Fruit fly (Drosophila melanogaster): ENCODE measurements around the gene CG10973.

CG10973 gene

DNA sequence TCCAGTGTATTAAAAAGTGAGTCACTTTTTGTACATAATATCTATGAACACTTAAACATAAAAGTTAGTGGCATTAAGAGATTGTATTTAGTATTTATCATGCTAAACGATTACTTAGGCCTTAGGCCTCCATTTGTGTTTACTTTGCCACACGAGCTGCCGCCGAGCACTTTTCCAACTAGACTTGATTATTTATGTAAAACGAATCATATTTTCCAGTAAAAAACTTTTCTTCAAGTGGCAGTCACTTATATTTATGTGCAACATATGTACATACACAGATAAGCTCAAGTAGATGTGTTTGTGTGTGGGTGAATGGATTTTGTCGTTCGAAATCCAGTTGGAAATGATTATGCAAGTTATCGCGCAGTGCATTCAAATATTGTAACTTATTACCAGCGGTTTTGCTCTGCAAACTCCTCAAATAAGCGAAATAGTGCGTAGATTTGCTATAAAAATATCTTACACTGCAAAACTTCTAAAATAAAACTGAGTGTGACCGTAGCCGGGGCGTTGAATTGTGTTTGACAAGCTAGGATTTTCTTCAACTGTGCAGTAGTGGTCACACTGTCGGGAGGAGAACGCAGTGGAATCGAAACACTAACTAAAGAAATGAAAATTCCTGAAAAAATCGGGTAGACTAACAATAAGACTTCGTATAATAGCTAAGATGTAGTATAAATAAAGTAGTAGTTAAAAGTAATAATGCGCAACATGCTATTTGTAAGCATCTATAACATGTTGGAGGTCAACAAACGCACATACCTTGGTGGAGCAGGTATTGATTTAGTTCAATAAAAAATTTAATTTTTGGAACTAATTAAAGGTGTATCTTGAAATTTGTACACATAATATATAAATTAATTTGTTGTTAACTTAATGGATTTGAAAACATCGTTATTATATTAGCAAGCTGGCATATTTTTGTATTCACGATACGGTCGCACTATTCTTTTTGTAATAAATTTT lies 4.7 kb downstream of the CG10973 start, which contains the start of the genes Klc and CG10984 (continued):
- TF ChIP-seq Atf3 (GFP tag; optimal IDR thresholded peaks at IDR 0.05), result peak; percentile 39
- TF ChIP-seq org-1 (GFP tag; optimal IDR thresholded peaks at IDR 0.05), result peak; percentile 44
- no peak for TF ChIP-seq ham (GFP tag; IDR thresholded peaks at IDR 0.05)
- TF ChIP-seq lbe (GFP tag; optimal IDR thresholded peaks at IDR 0.05), result peak; percentile 30
- peak; percentile 47 for TF ChIP-seq CG18476 (GFP tag; optimal IDR thresholded peaks at IDR 0.05)
- 0 out of 2 replicates have a peak, but pooled peaks have one; percentile 59 for TF ChIP-seq Nf-YA (GFP tag; IDR thresholded peaks at IDR 0.05)
- TF ChIP-seq CG7928 (GFP tag; optimal IDR thresholded peaks at IDR 0.05), result peak; percentile 19
- peak; percentile 49 for TF ChIP-seq Sox100B (GFP tag; optimal IDR thresholded peaks at IDR 0.05)
- TF ChIP-seq tio (GFP tag; optimal IDR thresholded peaks at IDR 0.05), result peak; percentile 28
- TF ChIP-seq Ssrp (tag; optimal IDR thresholded peaks at IDR 0.05), result peak; percentile 34
- peak; percentile 55 for TF ChIP-seq CG33213 (GFP tag; optimal IDR thresholded peaks at IDR 0.05)
- TF ChIP-seq Nf-YC (tag; optimal IDR thresholded peaks at IDR 0.05), result peak; percentile 6
- peak; percentile 44 for TF ChIP-seq Dad (GFP tag; optimal IDR thresholded peaks at IDR 0.05)
- TF ChIP-seq eyg (GFP tag; optimal IDR thresholded peaks at IDR 0.05), result peak; percentile 58
- no peak for TF ChIP-seq ftz-f1 (GFP tag; optimal IDR thresholded peaks at IDR 0.05)
- no peak for TF ChIP-seq CG17912 (GFP tag; optimal IDR thresholded peaks at IDR 0.05)
- peak; percentile 22 for TF ChIP-seq grn (GFP tag; optimal IDR thresholded peaks at IDR 0.05)
- TF ChIP-seq Oli (tag; optimal IDR thresholded peaks at IDR 0.05), result no peak
- TF ChIP-seq CG1529 (GFP tag; optimal IDR thresholded peaks at IDR 0.05), result no peak
- TF ChIP-seq phol (tag; optimal IDR thresholded peaks at IDR 0.05), result peak; percentile 48
- peak; percentile 63 for TF ChIP-seq CG12659 (GFP tag; optimal IDR thresholded peaks at IDR 0.05)
- no peak for TF ChIP-seq Awh (GFP tag; IDR thresholded peaks at IDR 0.05)
- TF ChIP-seq eve (GFP tag; optimal IDR thresholded peaks at IDR 0.05), result peak in 1 of 2 experiments; percentile 87
- peak; percentile 95 for TF ChIP-seq Drgx (GFP tag; IDR thresholded peaks at IDR 0.05)
- no peak; the same call in 1 of the 2 replicates for TF ChIP-seq gsb (GFP tag; IDR thresholded peaks at IDR 0.05)
- no peak for TF ChIP-seq CG9817 (tag; optimal IDR thresholded peaks at IDR 0.05)
- TF ChIP-seq HLH54F (GFP tag; optimal IDR thresholded peaks at IDR 0.05), result peak; percentile 47
- peak; percentile 84 for TF ChIP-seq CG4617 (GFP tag; optimal IDR thresholded peaks at IDR 0.05; ENCODE audit: borderline replicate concordance)
- peak; percentile 65 for TF ChIP-seq shn (GFP tag; optimal IDR thresholded peaks at IDR 0.05)
- TF ChIP-seq zfh1 (GFP tag; IDR thresholded peaks at IDR 0.05), result peak; percentile 82
- no peak for TF ChIP-seq CrebB (tag; optimal IDR thresholded peaks at IDR 0.05)
- TF ChIP-seq YL-1 (GFP tag; optimal IDR thresholded peaks at IDR 0.05), result peak; percentile 61
- peak; percentile 72 for TF ChIP-seq CG4282 (GFP tag; optimal IDR thresholded peaks at IDR 0.05)
- peak; percentile 73 for TF ChIP-seq pb (GFP tag; optimal IDR thresholded peaks at IDR 0.05)
- no peak for TF ChIP-seq CG8359 (GFP tag; optimal IDR thresholded peaks at IDR 0.05; ENCODE audit: borderline replicate concordance)
- TF ChIP-seq Hr39 (optimal IDR thresholded peaks at IDR 0.05), result no peak
- TF ChIP-seq CG10267 (tag; optimal IDR thresholded peaks at IDR 0.05), result peak; percentile 42
- TF ChIP-seq CG4424 (GFP tag; optimal IDR thresholded peaks at IDR 0.05), result peak; percentile 50
- peak; percentile 52 for TF ChIP-seq Hand (GFP tag; optimal IDR thresholded peaks at IDR 0.05)
- peak; percentile 43 for TF ChIP-seq tx (GFP tag; optimal IDR thresholded peaks at IDR 0.05)
- TF ChIP-seq Opbp (GFP tag; IDR thresholded peaks at IDR 0.05; ENCODE audit: partially characterized antibody), result 0 out of 3 replicates have a peak, but pooled peaks have one; percentile 4
- TF ChIP-seq Atf6 (GFP tag; IDR thresholded peaks at IDR 0.05), result peak; percentile 74
- TF ChIP-seq Kr (GFP tag; optimal IDR thresholded peaks at IDR 0.05), result no peak
- TF ChIP-seq z (GFP tag; IDR thresholded peaks at IDR 0.05), result no peak
- TF ChIP-seq CG3726 (GFP tag; IDR thresholded peaks at IDR 0.05), result no peak; the same call in 2 of the 3 replicates
- peak; percentile 80; the same call in 1 of the 2 replicates for TF ChIP-seq HLH3B (GFP tag; IDR thresholded peaks at IDR 0.05)
- peak; percentile 38 for TF ChIP-seq ab (GFP tag; optimal IDR thresholded peaks at IDR 0.05)
- TF ChIP-seq CG12391 (tag; optimal IDR thresholded peaks at IDR 0.05), result peak; percentile 57
- no peak for TF ChIP-seq bcd (GFP tag; optimal IDR thresholded peaks at IDR 0.05)

Data from whole organism, embryonic.